Worm (Caenorhabditis elegans): ENCODE results near the gene eri-3.

- TF ChIP-seq nhr-11 (tag; optimal IDR thresholded peaks at IDR 0.05) (no peak), sox-2 (GFP tag; IDR thresholded peaks at IDR 0.05) (no peak), ref-2 (tag; optimal IDR thresholded peaks at IDR 0.05) (no peak), ets-4 (tag; optimal IDR thresholded peaks at IDR 0.05) (no peak), pqm-1 (tag; optimal IDR thresholded peaks at IDR 0.05) (no peak), rnt-1 (tag; optimal IDR thresholded peaks at IDR 0.05) (no peak), dmd-4 (tag; optimal IDR thresholded peaks at IDR 0.05; ENCODE audit: borderline replicate concordance) (no peak), lin-11 (tag; optimal IDR thresholded peaks at IDR 0.05) (no peak), ama-1 (optimal IDR thresholded peaks at IDR 0.05) (no peak), fax-1 (tag; optimal IDR thresholded peaks at IDR 0.05) (no peak), dve-1 (tag; optimal IDR thresholded peaks at IDR 0.05) (no peak)
Observed at ce11 chrII:1153299-1153698, 30.0 kb downstream of the eri-3 start.
